Worm (Caenorhabditis elegans) whole organism, mixed stage, embryonic: ENCODE data around the gene clec-60.

ENCODE experiments used
- M03D4.4 ChIP-seq: sonication (generic microtip); optimal IDR thresholded peaks from 2 replicates; lab custom pipeline; 2017; ENCODE audit warnings: mild to moderate bottlenecking, missing genetic modification characterization, missing compliant biosample characterization
- bed-3 ChIP-seq: fragments of 200-800 bp; sonication (Bioruptor generic); optimal IDR thresholded peaks from 3 replicates; lab custom pipeline; 2018; ENCODE audit warnings: mild to moderate bottlenecking, missing genetic modification characterization, moderate library complexity, missing compliant biosample characterization
- blmp-1 ChIP-seq: fragments of 150-350 bp; optimal IDR thresholded peaks from 2 replicates; lab custom pipeline; 2014; ENCODE audit warnings: missing biosample characterization, missing genetic modification characterization
- ceh-39 ChIP-seq: fragments of 150-350 bp; optimal IDR thresholded peaks from 2 replicates; lab custom pipeline; 2014; ENCODE audit warnings: missing biosample characterization, missing genetic modification characterization
- ceh-43 ChIP-seq: fragments of 200-800 bp; sonication (Bioruptor generic); optimal IDR thresholded peaks from 2 replicates; lab custom pipeline; 2018; ENCODE audit warnings: mild to moderate bottlenecking, missing genetic modification characterization, moderate library complexity, missing compliant biosample characterization
- ceh-83 ChIP-seq: fragments of 200-800 bp; sonication (Bioruptor generic); optimal IDR thresholded peaks from 2 replicates; lab custom pipeline; 2018; ENCODE audit warnings: mild to moderate bottlenecking, missing genetic modification characterization, missing compliant biosample characterization
- ces-1 ChIP-seq: fragments of 150-350 bp; optimal IDR thresholded peaks from 2 replicates; lab custom pipeline; 2014; ENCODE audit warnings: missing biosample characterization, missing genetic modification reagents, missing genetic modification characterization
- drap-1 ChIP-seq: fragments of 200-800 bp; sonication (Bioruptor generic); optimal IDR thresholded peaks from 3 replicates; lab custom pipeline; 2018; ENCODE audit warnings: mild to moderate bottlenecking, missing genetic modification characterization, missing compliant biosample characterization
- elt-1 ChIP-seq: sonication (generic microtip); optimal IDR thresholded peaks from 2 replicates; lab custom pipeline; 2017; ENCODE audit warnings: missing genetic modification characterization, mild to moderate bottlenecking, missing compliant biosample characterization, antibody characterized with exemption, moderate library complexity, borderline replicate concordance; ENCODE audit not compliant: insufficient read depth
- elt-3 ChIP-seq: fragments of 150-350 bp; optimal IDR thresholded peaks from 2 replicates; lab custom pipeline; 2014; ENCODE audit warnings: missing biosample characterization, missing genetic modification characterization
- ham-2 ChIP-seq: fragments of 200-800 bp; sonication (Bioruptor generic); optimal IDR thresholded peaks from 2 replicates; lab custom pipeline; 2018; ENCODE audit warnings: mild to moderate bottlenecking, missing genetic modification characterization, missing compliant biosample characterization
- hlh-1 ChIP-seq: fragments of 150-350 bp; optimal IDR thresholded peaks from 2 replicates; lab custom pipeline; 2014; ENCODE audit warnings: missing biosample characterization, missing genetic modification reagents, missing genetic modification characterization
- lin-13 ChIP-seq: fragments of 150-350 bp; optimal IDR thresholded peaks from 2 replicates; lab custom pipeline; 2014; ENCODE audit warnings: missing biosample characterization, missing genetic modification characterization
- lin-32 ChIP-seq: fragments of 200-800 bp; sonication (Bioruptor generic); optimal IDR thresholded peaks from 2 replicates; lab custom pipeline; 2018; ENCODE audit warnings: mild to moderate bottlenecking, missing genetic modification characterization, missing compliant biosample characterization
- lsy-2 ChIP-seq: fragments of 150-350 bp; optimal IDR thresholded peaks from 2 replicates; lab custom pipeline; 2014; ENCODE audit warnings: missing biosample characterization, missing genetic modification characterization
- mab-5 ChIP-seq: fragments of 150-350 bp; optimal IDR thresholded peaks from 2 replicates; lab custom pipeline; 2014; ENCODE audit warnings: missing biosample characterization, missing genetic modification characterization
- mep-1 ChIP-seq: fragments of 150-350 bp; optimal IDR thresholded peaks from 2 replicates; lab custom pipeline; 2017; ENCODE audit warnings: missing biosample characterization, missing genetic modification reagents, missing genetic modification characterization, inconsistent platforms
- mls-2 ChIP-seq: sonication (generic microtip); optimal IDR thresholded peaks from 2 replicates; lab custom pipeline; 2016; ENCODE audit warnings: mild to moderate bottlenecking, missing genetic modification characterization, moderate library complexity, missing compliant biosample characterization
- nhr-12 ChIP-seq: fragments of 150-350 bp; optimal IDR thresholded peaks from 2 replicates; lab custom pipeline; 2014; ENCODE audit warnings: missing biosample characterization, missing genetic modification characterization
- nhr-2 ChIP-seq: fragments of 150-350 bp; optimal IDR thresholded peaks from 2 replicates; lab custom pipeline; 2014; ENCODE audit warnings: missing biosample characterization, missing genetic modification characterization
- nhr-237 ChIP-seq: fragments of 150-350 bp; optimal IDR thresholded peaks from 2 replicates; lab custom pipeline; 2014; ENCODE audit warnings: missing biosample characterization, missing genetic modification characterization
- nhr-28 ChIP-seq: fragments of 150-350 bp; optimal IDR thresholded peaks from 2 replicates; lab custom pipeline; 2014; ENCODE audit warnings: missing biosample characterization, missing genetic modification characterization
- nhr-76 ChIP-seq: sonication (generic microtip); optimal IDR thresholded peaks from 2 replicates; lab custom pipeline; 2017; ENCODE audit warnings: missing biosample characterization, missing genetic modification characterization
- pha-4 ChIP-seq: fragments of 150-350 bp; optimal IDR thresholded peaks from 2 replicates; lab custom pipeline; 2018; ENCODE audit warnings: missing biosample characterization, missing genetic modification reagents, missing genetic modification characterization
- sem-2 ChIP-seq: fragments of 200-800 bp; sonication (Bioruptor generic); optimal IDR thresholded peaks from 2 replicates; lab custom pipeline; 2018; ENCODE audit warnings: mild to moderate bottlenecking, missing genetic modification characterization, missing compliant biosample characterization
- snpc-4 ChIP-seq: fragments of 150-350 bp; optimal IDR thresholded peaks from 2 replicates; lab custom pipeline; 2014; ENCODE audit warnings: missing biosample characterization, missing genetic modification characterization
- sptf-1 ChIP-seq: sonication (generic microtip); optimal IDR thresholded peaks from 2 replicates; lab custom pipeline; 2017; ENCODE audit warnings: mild to moderate bottlenecking, missing genetic modification characterization, moderate library complexity, missing compliant biosample characterization
- tbx-8 ChIP-seq: fragments of 200-800 bp; sonication (Bioruptor generic); optimal IDR thresholded peaks from 2 replicates; lab custom pipeline; 2018; ENCODE audit warnings: mild to moderate bottlenecking, missing genetic modification characterization, moderate library complexity, missing compliant biosample characterization
- unc-120 ChIP-seq: sonication (generic microtip); optimal IDR thresholded peaks from 2 replicates; lab custom pipeline; 2017; ENCODE audit warnings: missing genetic modification characterization, missing compliant biosample characterization; ENCODE audit not compliant: poor library complexity, severe bottlenecking
- unc-39 ChIP-seq: fragments of 150-350 bp; optimal IDR thresholded peaks from 2 replicates; lab custom pipeline; 2014; ENCODE audit warnings: missing biosample characterization, missing genetic modification characterization
- unc-62 ChIP-seq: fragments of 150-350 bp; optimal IDR thresholded peaks from 2 replicates; lab custom pipeline; 2014; ENCODE audit warnings: missing biosample characterization, missing genetic modification reagents, missing genetic modification characterization
- zip-8 ChIP-seq: fragments of 150-350 bp; optimal IDR thresholded peaks from 2 replicates; lab custom pipeline; 2014; ENCODE audit warnings: missing biosample characterization, missing genetic modification characterization
- ztf-11 ChIP-seq: fragments of 150-350 bp; optimal IDR thresholded peaks from 2 replicates; lab custom pipeline; 2014; ENCODE audit warnings: missing biosample characterization, missing genetic modification characterization

clec-60 gene

DNA sequence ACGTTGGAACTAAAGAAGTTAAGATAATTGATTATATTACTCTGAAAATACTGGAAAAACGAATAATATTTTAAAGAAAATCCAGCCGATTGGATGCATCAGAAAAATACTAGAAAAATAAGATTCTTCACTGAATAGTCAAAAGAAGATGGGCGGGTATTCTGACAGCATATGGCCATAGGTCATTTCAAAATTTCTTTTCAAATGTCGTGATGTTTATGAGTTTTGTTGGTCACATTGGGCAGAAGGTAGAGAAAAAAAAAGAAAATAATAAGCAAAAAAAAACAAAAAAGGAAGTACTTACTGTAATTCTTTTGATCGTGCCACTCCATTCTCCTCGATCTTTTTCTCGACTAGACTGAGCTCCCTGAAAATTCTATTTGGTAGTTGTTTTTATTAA is 41.9 kb upstream of the clec-60 start, which contains the start of gene F59B10.5:
F59B10.5 (minus strand) TSS at position 101 of the 400 bp plus-strand sequence.
- TF ChIP-seq lsy-2 (tag; lab: Kevin White, UChicago) = no peak
- no peak for TF ChIP-seq mls-2
- no peak for TF ChIP-seq sem-2
- TF ChIP-seq elt-3 = no peak
- no peak for TF ChIP-seq ceh-83 (GFP tag; lab: Kevin White, UChicago)
- TF ChIP-seq snpc-4 (tag; lab: Kevin White, UChicago) = no peak
- no peak for TF ChIP-seq unc-62 (GFP tag; lab: Kevin White, UChicago)
- TF ChIP-seq drap-1 = no peak
- TF ChIP-seq tbx-8 (GFP tag; lab: Kevin White, UChicago) = no peak
- no peak for TF ChIP-seq nhr-237 (tag; lab: Kevin White, UChicago)
- TF ChIP-seq sptf-1 (tag; lab: Kevin White, UChicago) = no peak
- no peak for TF ChIP-seq M03D4.4
- TF ChIP-seq zip-8 = no peak
- TF ChIP-seq ces-1 = no peak
- no peak for TF ChIP-seq pha-4 (tag; lab: Kevin White, UChicago)
- no peak for TF ChIP-seq bed-3
- no peak for TF ChIP-seq lin-13 (tag; lab: Kevin White, UChicago)
- no peak for TF ChIP-seq blmp-1 (tag; lab: Kevin White, UChicago)

DNA sequence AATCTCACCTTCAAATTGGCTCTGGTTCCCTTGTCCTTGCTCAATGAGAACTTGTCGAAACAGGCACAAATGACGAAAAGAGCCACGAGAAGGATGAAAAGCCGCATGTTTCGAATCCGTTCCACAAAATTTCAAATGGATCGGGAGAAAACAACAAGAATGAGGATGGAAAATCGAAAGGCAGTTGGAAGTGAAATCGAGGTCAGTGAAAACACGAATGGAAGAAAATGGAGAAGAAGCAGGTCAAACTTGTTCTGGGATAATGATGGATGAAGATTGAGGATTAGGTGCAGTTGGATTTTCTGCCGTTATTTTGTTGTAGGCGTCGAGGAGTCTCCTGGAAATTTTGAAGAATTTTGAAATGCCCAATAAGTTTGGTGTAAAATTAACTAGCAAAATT is 41.4 kb upstream of the clec-60 start:
- TF ChIP-seq ztf-11 (tag; lab: Kevin White, UChicago) (no peak), nhr-76 (tag; lab: Kevin White, UChicago) (no peak), ham-2 (GFP tag; lab: Kevin White, UChicago) (no peak), drap-1 (no peak)

DNA sequence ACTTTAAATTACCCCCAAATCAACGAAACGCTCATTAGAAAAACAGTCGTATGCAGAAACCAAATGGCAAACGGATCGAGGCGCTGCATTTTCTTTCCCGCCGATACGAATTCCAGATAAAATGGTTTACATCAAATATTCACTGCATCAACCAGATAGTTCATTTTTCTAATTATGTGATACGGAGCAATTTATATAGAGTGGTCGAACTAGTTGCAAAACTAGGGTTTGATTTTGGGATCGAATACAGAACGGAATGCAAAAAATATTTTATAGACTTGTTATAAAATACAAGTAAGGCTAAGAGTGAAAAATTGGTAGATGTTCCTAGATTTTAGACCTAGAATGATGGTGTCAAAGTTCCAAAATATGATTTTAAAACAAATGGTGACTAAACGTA is 38.2 kb upstream of the clec-60 start:
- TF ChIP-seq tbx-8 (GFP tag; lab: Kevin White, UChicago) = no peak
- no peak for TF ChIP-seq nhr-12 (tag; lab: Kevin White, UChicago)
- no peak for TF ChIP-seq nhr-76 (tag; lab: Kevin White, UChicago)
- TF ChIP-seq elt-1 = no peak
- TF ChIP-seq lin-32 (GFP tag; lab: Kevin White, UChicago) = no peak
- no peak for TF ChIP-seq nhr-28 (tag; lab: Kevin White, UChicago)
- no peak for TF ChIP-seq unc-62 (GFP tag; lab: Kevin White, UChicago)
- TF ChIP-seq ceh-39 = no peak
- no peak for TF ChIP-seq pha-4 (tag; lab: Kevin White, UChicago)
- TF ChIP-seq drap-1 = no peak
- no peak for TF ChIP-seq mep-1 (tag; lab: Kevin White, UChicago)
- TF ChIP-seq ztf-11 (tag; lab: Kevin White, UChicago) = no peak
- no peak for TF ChIP-seq M03D4.4

DNA sequence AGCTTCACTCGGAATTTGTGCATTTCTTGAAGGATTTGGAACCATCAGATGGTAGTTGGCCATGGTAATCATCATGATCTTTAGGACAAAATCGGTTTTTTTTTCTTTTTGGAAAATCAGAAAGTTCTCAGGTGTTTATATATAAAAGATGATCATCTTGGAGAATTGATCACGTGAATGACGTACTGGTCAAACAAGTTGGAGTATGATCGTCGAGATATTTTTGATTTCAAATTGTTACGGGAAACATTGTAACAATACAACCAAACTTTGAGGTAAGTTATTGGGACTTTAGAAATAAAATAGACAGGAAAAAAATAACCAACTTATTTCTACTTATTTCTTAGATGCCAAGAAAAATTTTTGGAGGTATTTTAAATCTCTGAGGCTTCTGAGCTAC is 37.3 kb upstream of the clec-60 start, which contains the start of gene F59B10.4:
F59B10.4 (minus strand) TSS at position 101 of the 400 bp plus-strand sequence.
- TF ChIP-seq nhr-28 (tag; lab: Kevin White, UChicago) (no peak), ham-2 (GFP tag; lab: Kevin White, UChicago) (no peak), hlh-1 (tag; lab: Kevin White, UChicago) (no peak), drap-1 (no peak), lin-32 (GFP tag; lab: Kevin White, UChicago) (no peak), unc-62 (GFP tag; lab: Kevin White, UChicago) (no peak), nhr-2 (tag; lab: Kevin White, UChicago) (no peak), unc-120 (tag; lab: Kevin White, UChicago) (no peak), ztf-11 (tag; lab: Kevin White, UChicago) (no peak), ceh-39 (no peak), nhr-12 (tag; lab: Kevin White, UChicago) (no peak), elt-1 (no peak), bed-3 (no peak), ceh-43 (GFP tag; lab: Kevin White, UChicago) (no peak), mab-5 (tag; lab: Kevin White, UChicago) (no peak)

DNA sequence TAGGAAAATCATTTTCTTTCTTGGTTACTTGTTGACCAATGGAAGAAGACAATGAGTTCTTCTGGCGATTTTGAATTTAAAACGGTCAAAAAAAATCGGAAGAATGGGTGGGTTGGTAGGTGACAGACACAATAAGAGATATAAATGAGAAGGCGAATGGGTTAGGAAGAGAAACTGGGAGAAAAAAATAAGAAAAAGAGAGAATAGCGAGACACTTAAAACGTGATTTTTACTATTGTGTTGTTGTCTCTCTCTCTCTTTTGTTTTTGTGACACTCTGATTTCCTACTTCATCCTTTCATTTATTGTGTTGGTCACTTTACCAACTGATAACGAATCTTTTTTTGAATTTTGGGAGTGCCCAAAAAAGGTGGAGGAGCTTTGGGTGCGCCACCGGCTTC is 34.7 kb upstream of the clec-60 start:
- TF ChIP-seq unc-120 (tag; lab: Kevin White, UChicago) (no peak), ceh-43 (GFP tag; lab: Kevin White, UChicago) (no peak), M03D4.4 (no peak), unc-39 (tag; lab: Kevin White, UChicago) (no peak)
